Worm (Caenorhabditis elegans) whole organism, young adult: ENCODE measurements around the gene unc-76.

Experiments used
- atf-7 ChIP-seq: sonication (generic microtip); optimal IDR thresholded peaks from 2 replicates; lab custom pipeline; 2017; ENCODE audit warnings: mild to moderate bottlenecking, missing genetic modification characterization, missing compliant biosample characterization
- ztf-3 ChIP-seq: fragments of 200-800 bp; sonication (Bioruptor generic); optimal IDR thresholded peaks from 2 replicates; lab custom pipeline; 2018; ENCODE audit warnings: mild to moderate bottlenecking, missing genetic modification characterization, missing compliant biosample characterization

- TF ChIP-seq ztf-3 (GFP tag; lab: Kevin White, UChicago) (no peak), atf-7 (tag; lab: Kevin White, UChicago) (no peak)
Observed at ce11 chrV:15119517-15119916, 48.0 kb downstream of the unc-76 start, which contains the start of gene flor-1.
